Fruit fly (Drosophila melanogaster) whole organism, wandering third instar larva: ENCODE measurements around the gene Cenp-C.

Experiments
- Abd-B ChIP-seq: fragments of >200 bp; optimal IDR thresholded peaks from 2 replicates; lab custom pipeline; 2017; ENCODE audit warnings: missing biosample characterization, missing genetic modification characterization
- CG32264 ChIP-seq: fragments of 200-800 bp; sonication (Bioruptor generic); optimal IDR thresholded peaks from 2 replicates; lab custom pipeline; 2016; ENCODE audit warnings: missing biosample characterization, missing genetic modification characterization
- CG9705 ChIP-seq: fragments of 200-800 bp; sonication (Bioruptor generic); optimal IDR thresholded peaks from 2 replicates; lab custom pipeline; 2018; ENCODE audit warnings: missing biosample characterization, mild to moderate bottlenecking, missing genetic modification characterization
- Dfd ChIP-seq: fragments of >200 bp; optimal IDR thresholded peaks from 2 replicates; lab custom pipeline; 2017; ENCODE audit warnings: missing biosample characterization, missing genetic modification characterization
- Dif ChIP-seq: fragments of 200-275, 200-300 bp; sonication (Bioruptor generic); optimal IDR thresholded peaks from 2 replicates; lab custom pipeline; 2018; ENCODE audit warnings: missing biosample characterization, missing genetic modification characterization; ENCODE audit not compliant: partially characterized antibody
- GATAd ChIP-seq: sonication (Bioruptor generic); optimal IDR thresholded peaks from 2 replicates; lab custom pipeline; 2016; ENCODE audit warnings: missing biosample characterization, missing genetic modification characterization
- Hnf4 ChIP-seq: fragments of 200-800 bp; sonication (Bioruptor generic); optimal IDR thresholded peaks from 2 replicates; lab custom pipeline; 2016; ENCODE audit warnings: missing biosample characterization, mild to moderate bottlenecking, missing genetic modification characterization
- Hr78 ChIP-seq: fragments of >200 bp; optimal IDR thresholded peaks from 2 replicates; lab custom pipeline; 2017; ENCODE audit warnings: missing biosample characterization, missing genetic modification characterization
- Hr83 ChIP-seq: fragments of 200-300 bp; sonication (Bioruptor generic); optimal IDR thresholded peaks from 2 replicates; lab custom pipeline; 2016; ENCODE audit warnings: missing biosample characterization, mild to moderate bottlenecking, missing genetic modification characterization, moderate library complexity; ENCODE audit not compliant: poor library complexity, severe bottlenecking
- Jra ChIP-seq: sonication (Bioruptor generic); optimal IDR thresholded peaks from 2 replicates; lab custom pipeline; 2016; ENCODE audit warnings: missing biosample characterization, missing genetic modification characterization
- Mio ChIP-seq: sonication (Bioruptor generic); optimal IDR thresholded peaks from 2 replicates; lab custom pipeline; 2016; ENCODE audit warnings: missing biosample characterization, missing genetic modification characterization
- Myc ChIP-seq: fragments of >200 bp; optimal IDR thresholded peaks from 2 replicates; lab custom pipeline; 2017
- N ChIP-seq: fragments of >200 bp; optimal IDR thresholded peaks from 2 replicates; lab custom pipeline; 2018; ENCODE audit warnings: missing biosample characterization, missing external identifiers, missing genetic modification characterization
- OdsH ChIP-seq: fragments of 200-800 bp; sonication (Bioruptor generic); optimal IDR thresholded peaks from 2 replicates; lab custom pipeline; 2016; ENCODE audit warnings: missing biosample characterization, mild to moderate bottlenecking, missing genetic modification characterization
- Rel ChIP-seq, 2 experiments: fragments of 200-800 bp; sonication (Bioruptor generic) in 1 of 2; optimal IDR thresholded peaks; 2 replicates in 1 of 2; 3 replicates in 1 of 2; lab custom pipeline; 2016 to 2019; ENCODE audit warnings: mild to moderate bottlenecking in 2 of 2, missing biosample characterization in 2 of 2, missing genetic modification characterization in 2 of 2, moderate library complexity in 1 of 2
- br ChIP-seq: fragments of 200-800 bp; sonication (Bioruptor generic); optimal IDR thresholded peaks from 2 replicates; lab custom pipeline; 2016; ENCODE audit warnings: missing biosample characterization, missing genetic modification characterization
- brk ChIP-seq: fragments of 200-800 bp; sonication (Bioruptor generic); optimal IDR thresholded peaks from 2 replicates; lab custom pipeline; 2016; ENCODE audit warnings: missing biosample characterization, mild to moderate bottlenecking, missing genetic modification characterization
- dl ChIP-seq, 2 experiments: fragments of 175-275, 200-275 bp in 1 of 2; fragments of 200-275 bp in 1 of 2; sonication (Bioruptor generic); optimal IDR thresholded peaks; lab custom pipeline; 2018; ENCODE audit warnings: mild to moderate bottlenecking in 2 of 2, missing biosample characterization in 2 of 2, missing genetic modification characterization in 2 of 2, moderate library complexity in 2 of 2; ENCODE audit not compliant: partially characterized antibody in 2 of 2, insufficient read depth in 1 of 2
- dmrt93B ChIP-seq: fragments of 200-800 bp; sonication (Bioruptor generic); optimal IDR thresholded peaks from 2 replicates; lab custom pipeline; 2018; ENCODE audit warnings: missing biosample characterization, mild to moderate bottlenecking, missing genetic modification characterization
- dsf ChIP-seq: sonication (Bioruptor generic); optimal IDR thresholded peaks from 2 replicates; lab custom pipeline; 2016; ENCODE audit warnings: missing biosample characterization, missing genetic modification characterization, borderline replicate concordance
- ey ChIP-seq: fragments of 200-800 bp; sonication (Bioruptor generic); optimal IDR thresholded peaks from 2 replicates; lab custom pipeline; 2016; ENCODE audit warnings: missing biosample characterization, missing genetic modification characterization
- foxo ChIP-seq, 2 experiments: fragments of 200-800 bp; sonication (Bioruptor generic); optimal IDR thresholded peaks; 2 replicates in 1 of 2; 3 replicates in 1 of 2; lab custom pipeline; 2016 to 2017; ENCODE audit warnings: missing biosample characterization in 2 of 2, missing genetic modification characterization in 2 of 2
- fru ChIP-seq: fragments of 200-800 bp; sonication (Bioruptor generic); optimal IDR thresholded peaks from 3 replicates; lab custom pipeline; 2016; ENCODE audit warnings: missing biosample characterization, mild to moderate bottlenecking, missing genetic modification characterization
- h ChIP-seq: fragments of 200-800 bp; sonication (Bioruptor generic); optimal IDR thresholded peaks from 3 replicates; lab custom pipeline; 2016; ENCODE audit warnings: missing biosample characterization, mild to moderate bottlenecking, missing genetic modification characterization
- jim ChIP-seq: fragments of 175-275, 200-325 bp; sonication (Bioruptor generic); optimal IDR thresholded peaks from 2 replicates; lab custom pipeline; 2016; ENCODE audit warnings: missing biosample characterization, mild to moderate bottlenecking, missing genetic modification characterization
- lola ChIP-seq: fragments of >200 bp; optimal IDR thresholded peaks from 2 replicates; lab custom pipeline; 2017; ENCODE audit warnings: missing biosample characterization, missing genetic modification characterization
- pan ChIP-seq: fragments of >200 bp; optimal IDR thresholded peaks from 2 replicates; lab custom pipeline; 2017
- psq ChIP-seq: fragments of 200-800 bp; sonication (Bioruptor generic); optimal IDR thresholded peaks from 3 replicates; lab custom pipeline; 2017; ENCODE audit warnings: missing biosample characterization, mild to moderate bottlenecking, missing genetic modification characterization, moderate library complexity
- rgr ChIP-seq: fragments of 200-800 bp; sonication (Bioruptor generic); optimal IDR thresholded peaks from 3 replicates; lab custom pipeline; 2016; ENCODE audit warnings: missing biosample characterization, mild to moderate bottlenecking, missing genetic modification characterization
- sage ChIP-seq: fragments of 200-800 bp; sonication (Bioruptor generic); optimal IDR thresholded peaks from 2 replicates; lab custom pipeline; 2016; ENCODE audit warnings: missing biosample characterization, mild to moderate bottlenecking, missing genetic modification characterization
- sv ChIP-seq: fragments of 200-800 bp; sonication (Bioruptor generic); optimal IDR thresholded peaks from 3 replicates; lab custom pipeline; 2016; ENCODE audit warnings: missing biosample characterization, missing genetic modification characterization
- tai ChIP-seq: sonication (Bioruptor generic); optimal IDR thresholded peaks from 2 replicates; lab custom pipeline; 2016; ENCODE audit warnings: missing biosample characterization, missing genetic modification characterization
- usp ChIP-seq: fragments of >200 bp; optimal IDR thresholded peaks from 2 replicates; lab custom pipeline; 2017; ENCODE audit warnings: missing biosample characterization, missing genetic modification characterization
- woc ChIP-seq: sonication (Bioruptor generic); optimal IDR thresholded peaks from 2 replicates; lab custom pipeline; 2016; ENCODE audit warnings: missing biosample characterization, mild to moderate bottlenecking, missing genetic modification characterization

Gene Cenp-C

dm6 chr3R:8524277-8524676, 39.6 kb upstream of the Cenp-C start:
- TF ChIP-seq woc (GFP tag; lab: Kevin White, UChicago) (no peak), Hr83 (peak; percentile 39), dl (GFP tag; optimal IDR thresholded peaks at IDR 0.05; lab: Kevin White, UChicago; ENCODE audit: insufficient read depth in 1 of 2, partially characterized antibody in 2 of 2) (no peak), Hnf4 (GFP tag; lab: Kevin White, UChicago) (peak; percentile 38), OdsH (GFP tag; lab: Kevin White, UChicago) (peak; percentile 42), GATAd (GFP tag; lab: Kevin White, UChicago) (no peak), Abd-B (GFP tag; lab: Kevin White, UChicago) (no peak), foxo (GFP tag; optimal IDR thresholded peaks at IDR 0.05; lab: Kevin White, UChicago) (peak in 1 of 2 experiments; percentile 41), br (peak; percentile 39), fru (peak; percentile 7), rgr (peak; percentile 55), ey (GFP tag; lab: Kevin White, UChicago) (peak; percentile 55), h (GFP tag; lab: Kevin White, UChicago) (peak; percentile 48)
- TF ChIP-seq, all 38 proteins: peak for 9

- TF ChIP-seq foxo (GFP tag; optimal IDR thresholded peaks at IDR 0.05; lab: Kevin White, UChicago) = no peak
- TF ChIP-seq Myc = no peak
- no peak for TF ChIP-seq Abd-B (GFP tag; lab: Kevin White, UChicago)
- no peak for TF ChIP-seq usp (GFP tag; lab: Kevin White, UChicago)
- no peak for TF ChIP-seq brk (GFP tag; lab: Kevin White, UChicago)
- no peak for TF ChIP-seq dsf
- TF ChIP-seq Rel (GFP tag; optimal IDR thresholded peaks at IDR 0.05; lab: Kevin White, UChicago) = no peak
- no peak for TF ChIP-seq Rel (tag; optimal IDR thresholded peaks at IDR 0.05; lab: Kevin White, UChicago)
- TF ChIP-seq sv (GFP tag; lab: Kevin White, UChicago) = no peak
Measured at dm6 chr3R:8528862-8529261, 35.0 kb upstream of the Cenp-C start, which contains the start of gene CG11741. Gene CG11741 (minus strand): TSS chr3R:8528877.

- no peak for TF ChIP-seq ey (GFP tag; lab: Kevin White, UChicago)
- no peak for TF ChIP-seq Dif (GFP tag; lab: Kevin White, UChicago)
- TF ChIP-seq Hnf4 (GFP tag; lab: Kevin White, UChicago) = no peak
- no peak for TF ChIP-seq Hr78 (GFP tag; lab: Kevin White, UChicago)
- no peak for TF ChIP-seq Rel (GFP tag; optimal IDR thresholded peaks at IDR 0.05; lab: Kevin White, UChicago)
- no peak for TF ChIP-seq Rel (tag; optimal IDR thresholded peaks at IDR 0.05; lab: Kevin White, UChicago)
- TF ChIP-seq sage (GFP tag; lab: Kevin White, UChicago) = no peak
- no peak for TF ChIP-seq Hr83
- TF ChIP-seq jim (GFP tag; lab: Kevin White, UChicago) = no peak
- TF ChIP-seq foxo (GFP tag; optimal IDR thresholded peaks at IDR 0.05; lab: Kevin White, UChicago) = no peak
- TF ChIP-seq N (GFP tag; lab: Kevin White, UChicago) = no peak
- no peak for TF ChIP-seq psq
- TF ChIP-seq Abd-B (GFP tag; lab: Kevin White, UChicago) = no peak
- TF ChIP-seq fru = no peak
- TF ChIP-seq Jra (GFP tag; lab: Kevin White, UChicago) = no peak
- TF ChIP-seq dmrt93B = no peak
- no peak for TF ChIP-seq pan
- no peak for TF ChIP-seq CG9705
- no peak for TF ChIP-seq lola (GFP tag; lab: Kevin White, UChicago)
- TF ChIP-seq Dfd (GFP tag; lab: Kevin White, UChicago) = no peak
- TF ChIP-seq CG32264 (GFP tag; lab: Kevin White, UChicago) = no peak
- TF ChIP-seq, all 38 proteins: peak for 0
Measured at dm6 chr3R:8545915-8546314, 18.0 kb upstream of the Cenp-C start.

- TF ChIP-seq sv (GFP tag; lab: Kevin White, UChicago) = no peak
- no peak for TF ChIP-seq tai (GFP tag; lab: Kevin White, UChicago)
- TF ChIP-seq h (GFP tag; lab: Kevin White, UChicago) = no peak
- no peak for TF ChIP-seq sage (GFP tag; lab: Kevin White, UChicago)
- TF ChIP-seq usp (GFP tag; lab: Kevin White, UChicago) = no peak
- TF ChIP-seq Jra (GFP tag; lab: Kevin White, UChicago) = no peak
- no peak for TF ChIP-seq Hr78 (GFP tag; lab: Kevin White, UChicago)
- TF ChIP-seq Hr83 = no peak
- no peak for TF ChIP-seq rgr
- no peak for TF ChIP-seq Mio (GFP tag; lab: Kevin White, UChicago)
- no peak for TF ChIP-seq woc (GFP tag; lab: Kevin White, UChicago)
- no peak for TF ChIP-seq Rel (GFP tag; optimal IDR thresholded peaks at IDR 0.05; lab: Kevin White, UChicago)
- no peak for TF ChIP-seq Rel (tag; optimal IDR thresholded peaks at IDR 0.05; lab: Kevin White, UChicago)
- no peak for TF ChIP-seq br
- no peak for TF ChIP-seq CG9705
- no peak for TF ChIP-seq Dif (GFP tag; lab: Kevin White, UChicago)
- TF ChIP-seq OdsH (GFP tag; lab: Kevin White, UChicago) = no peak
- no peak for TF ChIP-seq CG32264 (GFP tag; lab: Kevin White, UChicago)
Measured at dm6 chr3R:8552308-8552707, 11.6 kb upstream of the Cenp-C start, which contains the start of gene Or85d. Gene Or85d (plus strand): TSS chr3R:8552608.
